Worm (Caenorhabditis elegans): Measurements from ENCODE around the gene T07A9.12.

Gene T07A9.12

DNA sequence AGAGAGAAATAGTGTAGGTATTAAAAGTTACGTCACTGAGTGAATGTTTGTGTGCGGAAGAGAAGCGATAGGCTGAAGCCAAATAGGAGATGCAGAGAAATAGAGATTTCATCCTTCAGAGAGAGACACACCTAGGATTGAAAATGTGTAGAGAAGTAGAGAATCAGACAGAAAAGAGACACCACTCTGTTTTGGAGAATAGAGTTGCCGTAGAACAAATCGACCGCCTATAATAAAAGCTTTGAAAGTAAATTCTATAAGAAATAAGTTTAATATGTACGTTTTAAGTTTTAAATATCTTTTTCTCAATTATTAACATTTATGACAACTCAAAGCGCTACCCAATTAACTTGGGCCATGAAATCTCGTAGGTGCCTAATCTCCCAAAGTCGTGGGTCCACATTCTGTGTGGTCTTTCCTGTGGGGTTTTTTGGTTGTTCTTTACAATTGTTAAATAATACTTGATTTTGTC, at the start of gene T07A9.12:
TSS of gene T07A9.12 (plus strand) at position 448 of the 472 bp plus-strand sequence.
- TF ChIP-seq blmp-1 (tag; optimal IDR thresholded peaks at IDR 0.05) (no peak), mep-1 (tag; optimal IDR thresholded peaks at IDR 0.05) (peak; percentile 46), zip-8 (tag; optimal IDR thresholded peaks at IDR 0.05) (peak; percentile 26), ham-2 (GFP tag; optimal IDR thresholded peaks at IDR 0.05) (peak; percentile 84), unc-120 (tag; optimal IDR thresholded peaks at IDR 0.05; ENCODE audit: poor library complexity, severe bottlenecking) (peak; percentile 71), ztf-11 (tag; optimal IDR thresholded peaks at IDR 0.05) (no peak), nhr-2 (tag; optimal IDR thresholded peaks at IDR 0.05) (peak; percentile 41), pha-4 (tag; optimal IDR thresholded peaks at IDR 0.05) (peak; percentile 74), sptf-1 (tag; optimal IDR thresholded peaks at IDR 0.05) (peak; percentile 63), mls-2 (tag; optimal IDR thresholded peaks at IDR 0.05) (peak; percentile 9), snpc-4 (tag; optimal IDR thresholded peaks at IDR 0.05) (no peak), M03D4.4 (tag; optimal IDR thresholded peaks at IDR 0.05) (peak; percentile 28), lsy-2 (tag; optimal IDR thresholded peaks at IDR 0.05) (peak; percentile 34), nhr-237 (tag; optimal IDR thresholded peaks at IDR 0.05) (peak; percentile 63), nhr-12 (tag; optimal IDR thresholded peaks at IDR 0.05) (no peak), ceh-43 (GFP tag; optimal IDR thresholded peaks at IDR 0.05) (no peak), ces-1 (GFP tag; optimal IDR thresholded peaks at IDR 0.05) (peak; percentile 43), tbx-8 (GFP tag; optimal IDR thresholded peaks at IDR 0.05) (no peak), elt-1 (tag; optimal IDR thresholded peaks at IDR 0.05; ENCODE audit: borderline replicate concordance, insufficient read depth) (no peak), unc-62 (GFP tag; optimal IDR thresholded peaks at IDR 0.05) (peak; percentile 54)

ce11 chrIV:364983-365382, 45.7 kb upstream of the T07A9.12 start:
- TF ChIP-seq lsy-2 (tag; optimal IDR thresholded peaks at IDR 0.05) = no peak
- no peak for TF ChIP-seq nhr-12 (tag; optimal IDR thresholded peaks at IDR 0.05)
- TF ChIP-seq ham-2 (GFP tag; optimal IDR thresholded peaks at IDR 0.05) = no peak
- no peak for TF ChIP-seq lin-13 (tag; optimal IDR thresholded peaks at IDR 0.05)
- no peak for TF ChIP-seq tbx-8 (GFP tag; optimal IDR thresholded peaks at IDR 0.05)

- TF ChIP-seq lsy-2 (tag; optimal IDR thresholded peaks at IDR 0.05) (no peak), mep-1 (tag; optimal IDR thresholded peaks at IDR 0.05) (peak; percentile 9), blmp-1 (tag; optimal IDR thresholded peaks at IDR 0.05) (peak; percentile 62), unc-62 (GFP tag; optimal IDR thresholded peaks at IDR 0.05) (peak; percentile 55), tbx-8 (GFP tag; optimal IDR thresholded peaks at IDR 0.05) (no peak), nhr-28 (tag; optimal IDR thresholded peaks at IDR 0.05) (no peak), unc-120 (tag; optimal IDR thresholded peaks at IDR 0.05; ENCODE audit: poor library complexity, severe bottlenecking) (peak; percentile 46), ces-1 (GFP tag; optimal IDR thresholded peaks at IDR 0.05) (peak; percentile 88)
These were observed 44.3 kb upstream of the T07A9.12 start for ce11 chrIV:366406-366805.

ce11 chrIV:372146-372789, 38.4 kb upstream of the T07A9.12 start:
- TF ChIP-seq nhr-2 (tag; optimal IDR thresholded peaks at IDR 0.05) (no peak), ces-1 (GFP tag; optimal IDR thresholded peaks at IDR 0.05) (peak; percentile 70), mls-2 (tag; optimal IDR thresholded peaks at IDR 0.05) (no peak), lsy-2 (tag; optimal IDR thresholded peaks at IDR 0.05) (peak; percentile 32), unc-120 (tag; optimal IDR thresholded peaks at IDR 0.05; ENCODE audit: poor library complexity, severe bottlenecking) (peak; percentile 62), zip-8 (tag; optimal IDR thresholded peaks at IDR 0.05) (peak; percentile 96)

- TF ChIP-seq ceh-39 (tag; optimal IDR thresholded peaks at IDR 0.05) (no peak), mab-5 (tag; optimal IDR thresholded peaks at IDR 0.05) (no peak), blmp-1 (tag; optimal IDR thresholded peaks at IDR 0.05) (no peak), unc-39 (tag; optimal IDR thresholded peaks at IDR 0.05) (no peak), nhr-237 (tag; optimal IDR thresholded peaks at IDR 0.05) (no peak), lsy-2 (tag; optimal IDR thresholded peaks at IDR 0.05) (no peak), pha-4 (tag; optimal IDR thresholded peaks at IDR 0.05) (no peak), drap-1 (GFP tag; optimal IDR thresholded peaks at IDR 0.05) (no peak), unc-62 (GFP tag; optimal IDR thresholded peaks at IDR 0.05) (no peak), ceh-83 (GFP tag; optimal IDR thresholded peaks at IDR 0.05) (no peak), tbx-8 (GFP tag; optimal IDR thresholded peaks at IDR 0.05) (no peak), sem-2 (GFP tag; optimal IDR thresholded peaks at IDR 0.05) (no peak), ces-1 (GFP tag; optimal IDR thresholded peaks at IDR 0.05) (no peak), zip-8 (tag; optimal IDR thresholded peaks at IDR 0.05) (no peak), unc-120 (tag; optimal IDR thresholded peaks at IDR 0.05; ENCODE audit: poor library complexity, severe bottlenecking) (no peak), ztf-11 (tag; optimal IDR thresholded peaks at IDR 0.05) (no peak), mls-2 (tag; optimal IDR thresholded peaks at IDR 0.05) (no peak), ceh-43 (GFP tag; optimal IDR thresholded peaks at IDR 0.05) (no peak)
These were observed 36.7 kb upstream of the T07A9.12 start for ce11 chrIV:373963-374362.
